Worm (Caenorhabditis elegans): ENCODE results near the gene cdh-5.
A peak's percentile ranks its signal among the peaks of the same experiment; 100 is the strongest.

Gene cdh-5

DNA sequence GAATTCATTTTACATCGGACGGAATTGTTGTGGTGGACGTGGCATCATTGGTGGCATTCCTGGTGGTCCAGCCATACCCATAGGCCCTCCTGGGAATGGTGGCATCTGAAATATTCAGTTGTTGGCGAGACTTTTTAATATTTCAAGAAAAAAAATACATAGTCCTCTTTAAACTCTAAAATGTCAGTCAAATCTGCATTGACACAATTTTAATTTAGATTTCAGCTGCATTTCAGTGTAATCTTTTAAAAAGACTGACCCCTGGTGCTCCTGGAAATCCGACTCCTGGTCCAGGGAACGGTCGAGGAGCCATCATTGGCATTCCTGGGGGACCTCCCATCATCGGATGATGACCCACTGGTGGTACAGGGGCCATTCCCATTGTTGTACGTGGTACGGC lies 18.2 kb downstream of the cdh-5 start:
- TF ChIP-seq nhr-28 (tag; optimal IDR thresholded peaks at IDR 0.05) (no peak), aha-1 (tag) (peak; percentile 62), pqm-1 (tag; optimal IDR thresholded peaks at IDR 0.05) (no peak), dmd-9 (GFP tag; IDR thresholded peaks at IDR 0.05) (no peak)

ce11 chrIV:8687605-8688191 lies 19.0 kb downstream of the cdh-5 start, which contains the start of gene snrp-3:
Gene snrp-3 (minus strand): TSS chrIV:8687810.
- no peak for TF ChIP-seq ztf-7 (tag; optimal IDR thresholded peaks at IDR 0.05)
- peak; percentile 62; the same call in 1 of the 2 replicates for TF ChIP-seq nhr-42 (GFP tag; IDR thresholded peaks at IDR 0.05)
- no peak for TF ChIP-seq ceh-32 (tag; optimal IDR thresholded peaks at IDR 0.05; ENCODE audit: poor library complexity)
- TF ChIP-seq F49E8.2 (tag; optimal IDR thresholded peaks at IDR 0.05; ENCODE audit: borderline replicate concordance): no peak
- peak; percentile 49 for TF ChIP-seq F37D6.2 (tag; optimal IDR thresholded peaks at IDR 0.05)
- peak; percentile 83 for TF ChIP-seq nhr-6 (tag; optimal IDR thresholded peaks at IDR 0.05)
- TF ChIP-seq ama-1 (optimal IDR thresholded peaks at IDR 0.05): peak; percentile 29
- peak in 1 of 2 experiments; percentile 94 for TF ChIP-seq lsy-2 (tag; optimal IDR thresholded peaks at IDR 0.05)
- no peak for TF ChIP-seq lin-1 (GFP tag; IDR thresholded peaks at IDR 0.05)
- TF ChIP-seq duxl-1 (tag; optimal IDR thresholded peaks at IDR 0.05; ENCODE audit: poor library complexity): peak; percentile 80
- TF ChIP-seq spr-1 (tag; optimal IDR thresholded peaks at IDR 0.05): no peak
- TF ChIP-seq hif-1 (tag; optimal IDR thresholded peaks at IDR 0.05): peak in 1 of 2 experiments; percentile 9
- TF ChIP-seq nhr-237 (tag; optimal IDR thresholded peaks at IDR 0.05): no peak
- TF ChIP-seq mep-1 (tag; optimal IDR thresholded peaks at IDR 0.05): peak; percentile 87
- TF ChIP-seq php-3 (GFP tag; IDR thresholded peaks at IDR 0.05): no peak
- no peak for TF ChIP-seq hlh-11 (tag; optimal IDR thresholded peaks at IDR 0.05)
- TF ChIP-seq T26A8.4 (GFP tag; IDR thresholded peaks at IDR 0.05): no peak; the same call in 1 of the 2 replicates
- no peak for TF ChIP-seq gei-8 (GFP tag; optimal IDR thresholded peaks at IDR 0.05)
- peak in 1 of 2 experiments; percentile 92 for TF ChIP-seq mdl-1 (tag; optimal IDR thresholded peaks at IDR 0.05)
- peak; percentile 82 for TF ChIP-seq lin-38 (GFP tag; IDR thresholded peaks at IDR 0.05)
- TF ChIP-seq ceh-28 (tag; optimal IDR thresholded peaks at IDR 0.05): no peak
- TF ChIP-seq F44E2.7 (GFP tag; IDR thresholded peaks at IDR 0.05): no peak
- TF ChIP-seq lin-13 (GFP tag; optimal IDR thresholded peaks at IDR 0.05): peak; percentile 67
- TF ChIP-seq ctbp-1 (GFP tag; IDR thresholded peaks at IDR 0.05): no peak
- TF ChIP-seq daf-12 (tag; optimal IDR thresholded peaks at IDR 0.05): no peak
- no peak for TF ChIP-seq fos-1 (tag; optimal IDR thresholded peaks at IDR 0.05)
- peak; percentile 3 for TF ChIP-seq zfp-2 (tag; optimal IDR thresholded peaks at IDR 0.05)
- TF ChIP-seq mdt-29 (GFP tag; IDR thresholded peaks at IDR 0.05): no peak
- no peak for TF ChIP-seq nhr-41 (GFP tag; IDR thresholded peaks at IDR 0.05)
- TF ChIP-seq ces-1 (GFP tag; optimal IDR thresholded peaks at IDR 0.05): no peak
- TF ChIP-seq dmd-8 (GFP tag; IDR thresholded peaks at IDR 0.05): no peak
- no peak for TF ChIP-seq nhr-111 (GFP tag; optimal IDR thresholded peaks at IDR 0.05)
- TF ChIP-seq dmd-9 (GFP tag; IDR thresholded peaks at IDR 0.05): no peak
- TF ChIP-seq pha-4 (GFP tag; IDR thresholded peaks at IDR 0.05): 0 out of 2 replicates have a peak, but pooled peaks have one; percentile 10
- peak; percentile 57 for TF ChIP-seq pha-4 (tag; optimal IDR thresholded peaks at IDR 0.05)
- TF ChIP-seq lin-39 (tag; optimal IDR thresholded peaks at IDR 0.05): no peak
- TF ChIP-seq hmg-1.1 (GFP tag; IDR thresholded peaks at IDR 0.05): no peak; the same call in 1 of the 2 replicates
- peak in 1 of 2 experiments; percentile 48 for TF ChIP-seq daf-16 (GFP tag; optimal IDR thresholded peaks at IDR 0.05)
- peak; percentile 65 for TF ChIP-seq daf-16 (tag; optimal IDR thresholded peaks at IDR 0.05)
- TF ChIP-seq nhr-25 (tag; optimal IDR thresholded peaks at IDR 0.05; ENCODE audit: borderline replicate concordance, insufficient read depth): peak; percentile 53
- no peak for TF ChIP-seq aly-2 (tag; optimal IDR thresholded peaks at IDR 0.05)
- TF ChIP-seq unc-39 (tag; optimal IDR thresholded peaks at IDR 0.05): no peak
- peak in 1 of 2 experiments; percentile 93 for TF ChIP-seq unc-62 (GFP tag; optimal IDR thresholded peaks at IDR 0.05 in 1 of 2)
- TF ChIP-seq unc-62 (tag; optimal IDR thresholded peaks at IDR 0.05): no peak
- 0 out of 2 replicates have a peak, but pooled peaks have one; percentile 26 for TF ChIP-seq Y48G9A.11 (GFP tag; IDR thresholded peaks at IDR 0.05)
- TF ChIP-seq zag-1 (tag; optimal IDR thresholded peaks at IDR 0.05): no peak
- TF ChIP-seq ztf-11 (tag; optimal IDR thresholded peaks at IDR 0.05): no peak
- peak; percentile 42 for TF ChIP-seq nhr-28 (tag; optimal IDR thresholded peaks at IDR 0.05)
